Fruit fly (Drosophila melanogaster) whole organism, embryonic: ENCODE measurements around the gene defl.

Source experiments
- CG18262 ChIP-seq: fragments of 200-800 bp; optimal IDR thresholded peaks from 3 replicates; lab custom pipeline; 2019; ENCODE audit warnings: missing biosample characterization, mild to moderate bottlenecking, missing genetic modification characterization, moderate library complexity
- Pdp1 ChIP-seq, 2 experiments: fragments of 200-800 bp; sonication (Bioruptor generic); optimal IDR thresholded peaks; 3 replicates each; lab custom pipeline; 2016; ENCODE audit warnings: missing biosample characterization in 2 of 2, missing genetic modification characterization in 2 of 2, mild to moderate bottlenecking in 1 of 2, moderate library complexity in 1 of 2
- Sin3A ChIP-seq: fragments of >200 bp; optimal IDR thresholded peaks from 2 replicates; lab custom pipeline; 2018
- aop ChIP-seq: fragments of 200-800 bp; sonication (Bioruptor generic); IDR thresholded peaks from 2 replicates; pipeline ENCODE4 v1.3.6; 2022; ENCODE audit warnings: missing biosample characterization, missing genetic modification characterization

dm6 chr3L:9717101-9717500 is 6.1 kb upstream of the defl start:
- no peak for TF ChIP-seq aop (GFP tag; lab: Robert Waterston, UW)
- no peak for TF ChIP-seq Sin3A (lab: Kevin White, UChicago)
- TF ChIP-seq CG18262, result no peak
- TF ChIP-seq Pdp1 (GFP tag; optimal IDR thresholded peaks at IDR 0.05; lab: Kevin White, UChicago), result no peak
